Fruit fly (Drosophila melanogaster): ENCODE results near the gene Snoo.

Gene Snoo

dm6 chr2L:7973470-7974207 lies 10.4 kb downstream of the Snoo start (continued):
- TF ChIP-seq CG31388 (GFP tag; optimal IDR thresholded peaks at IDR 0.05) (no peak), rib (GFP tag; IDR thresholded peaks at IDR 0.05) (peak; percentile 87), nerfin-2 (GFP tag; IDR thresholded peaks at IDR 0.05; ENCODE audit: partially characterized antibody) (0 out of 2 replicates have a peak, but pooled peaks have one; percentile 24), knrl (GFP tag; IDR thresholded peaks at IDR 0.05; ENCODE audit: partially characterized antibody) (no peak), CG8290 (GFP tag; optimal IDR thresholded peaks at IDR 0.05) (no peak), CG8290 (tag; optimal IDR thresholded peaks at IDR 0.05) (peak in 1 of 2 experiments; percentile 26), schlank (tag; optimal IDR thresholded peaks at IDR 0.05) (peak; percentile 4), bowl (GFP tag; IDR thresholded peaks at IDR 0.05) (no peak), HLH3B (GFP tag; IDR thresholded peaks at IDR 0.05) (no peak), CG34224 (GFP tag; IDR thresholded peaks at IDR 0.05; ENCODE audit: partially characterized antibody) (no peak), CG2199 (GFP tag; IDR thresholded peaks at IDR 0.05) (no peak), sd (tag; optimal IDR thresholded peaks at IDR 0.05) (peak; percentile 51), D19B (GFP tag; optimal IDR thresholded peaks at IDR 0.05) (peak; percentile 62), Adf1 (GFP tag; IDR thresholded peaks at IDR 0.05) (peak; percentile 22; the same call in 1 of the 2 replicates), Med (GFP tag) (peak; percentile 15), br (optimal IDR thresholded peaks at IDR 0.05) (no peak), corto (GFP tag; optimal IDR thresholded peaks at IDR 0.05) (peak; percentile 36), CG12769 (tag; optimal IDR thresholded peaks at IDR 0.05) (peak; percentile 81), CG7372 (GFP tag; IDR thresholded peaks at IDR 0.05) (no peak), lbe (GFP tag; optimal IDR thresholded peaks at IDR 0.05) (peak; percentile 11), Dbx (GFP tag; IDR thresholded peaks at IDR 0.05) (0 out of 3 replicates have a peak, but pooled peaks have one; percentile 12), Aef1 (GFP tag; IDR thresholded peaks at IDR 0.05) (peak; percentile 15; the same call in 1 of the 3 replicates), chinmo (GFP tag; IDR thresholded peaks at IDR 0.05; ENCODE audit: partially characterized antibody) (peak; percentile 87)

dm6 chr2L:7971423-7971822 lies 12.6 kb downstream of the Snoo start:
- peak in 1 of 2 experiments; percentile 47 for TF ChIP-seq bsh (GFP tag; optimal IDR thresholded peaks at IDR 0.05)
- no peak for TF ChIP-seq Max (GFP tag; optimal IDR thresholded peaks at IDR 0.05)
- no peak for TF ChIP-seq p53 (GFP tag; optimal IDR thresholded peaks at IDR 0.05)
- TF ChIP-seq chif (GFP tag; optimal IDR thresholded peaks at IDR 0.05) = no peak
- TF ChIP-seq Drgx (GFP tag; IDR thresholded peaks at IDR 0.05) = peak; percentile 49
- TF ChIP-seq CG4404 (GFP tag; IDR thresholded peaks at IDR 0.05) = no peak
- TF ChIP-seq z (GFP tag; IDR thresholded peaks at IDR 0.05) = no peak
- no peak for TF ChIP-seq CG32767 (GFP tag; IDR thresholded peaks at IDR 0.05)
- TF ChIP-seq CG2202 (tag; optimal IDR thresholded peaks at IDR 0.05) = no peak

DNA sequence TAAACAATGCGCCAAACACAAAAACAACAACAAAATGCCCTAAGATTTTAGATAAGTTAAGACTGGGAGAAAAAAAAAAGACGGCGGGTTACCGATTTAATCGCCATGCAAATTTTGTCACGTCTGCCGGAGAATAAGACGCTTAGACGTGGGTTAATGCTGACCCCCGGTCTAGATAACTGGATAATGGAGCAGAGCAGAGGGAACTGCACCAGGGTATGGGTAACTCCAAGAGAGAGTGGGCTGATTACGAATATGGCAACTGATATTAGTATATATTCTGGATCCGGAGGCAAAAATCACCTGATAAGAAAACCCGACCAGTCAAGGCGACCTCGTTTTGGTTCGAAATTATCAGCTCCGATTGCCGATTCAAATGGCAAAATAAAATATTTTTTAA lies 14.0 kb downstream of the Snoo start:
- TF ChIP-seq Lim3 (GFP tag; IDR thresholded peaks at IDR 0.05) (no peak), exex (tag; optimal IDR thresholded peaks at IDR 0.05) (peak; percentile 15), CG9727 (GFP tag; optimal IDR thresholded peaks at IDR 0.05) (no peak), repo (GFP tag; optimal IDR thresholded peaks at IDR 0.05) (no peak), Dbx (GFP tag; IDR thresholded peaks at IDR 0.05) (no peak), grau (tag; optimal IDR thresholded peaks at IDR 0.05) (no peak), al (GFP tag; IDR thresholded peaks at IDR 0.05) (no peak), CG42726 (GFP tag; IDR thresholded peaks at IDR 0.05; ENCODE audit: partially characterized antibody) (no peak), Dip2 (GFP tag; IDR thresholded peaks at IDR 0.05) (no peak), sug (tag; optimal IDR thresholded peaks at IDR 0.05) (peak; percentile 45)

All from whole organism, embryonic.